Worm (Caenorhabditis elegans) whole organism, young adult: ENCODE measurements around the gene F25B4.4.
A peak's percentile ranks its signal among the peaks of the same experiment; 100 is the strongest.

Experiments used
- B0019.2 ChIP-seq: fragments of 200-800 bp; sonication (Bioruptor generic); conservative IDR thresholded peaks from 2 replicates; pipeline ENCODE4 v1.3.6; 2022; ENCODE audit warnings: missing genetic modification reagents, missing genetic modification characterization, missing compliant biosample characterization
- C17E4.6 ChIP-seq: fragments of 200-800 bp; sonication (Bioruptor generic); IDR thresholded peaks from 2 replicates; pipeline ENCODE4 v1.3.6; 2022; ENCODE audit warnings: missing genetic modification reagents, missing genetic modification characterization, missing compliant biosample characterization
- D2030.7 ChIP-seq: fragments of 200-800 bp; sonication (Bioruptor generic); IDR thresholded peaks from 2 replicates; pipeline ENCODE4 v1.3.6; 2022; ENCODE audit warnings: missing genetic modification reagents, missing genetic modification characterization, missing compliant biosample characterization
- F22D6.2 ChIP-seq: sonication (generic microtip); optimal IDR thresholded peaks from 2 replicates; lab custom pipeline; 2016; ENCODE audit warnings: mild to moderate bottlenecking, missing genetic modification characterization, missing compliant biosample characterization
- F37B4.10 ChIP-seq: fragments of 200-800 bp; sonication (Bioruptor generic); IDR thresholded peaks from 2 replicates; pipeline ENCODE4 v1.3.6; 2022; ENCODE audit warnings: missing genetic modification characterization, missing compliant biosample characterization
- F49E8.2 ChIP-seq: sonication (generic microtip); optimal IDR thresholded peaks from 3 replicates; lab custom pipeline; 2017; ENCODE audit warnings: missing genetic modification characterization, mild to moderate bottlenecking, missing compliant biosample characterization, antibody characterized with exemption, moderate library complexity; ENCODE audit not compliant: insufficient read depth
- F57C9.4 ChIP-seq: sonication (generic microtip); optimal IDR thresholded peaks from 2 replicates; lab custom pipeline; 2017; ENCODE audit warnings: mild to moderate bottlenecking, missing genetic modification characterization, missing compliant biosample characterization
- K11D2.4 ChIP-seq: fragments of 200-800 bp; sonication (Bioruptor generic); IDR thresholded peaks from 2 replicates; pipeline ENCODE4 v1.3.6; 2022; ENCODE audit warnings: missing genetic modification reagents, missing genetic modification characterization, missing compliant biosample characterization
- T07F8.4 ChIP-seq: sonication (generic microtip); optimal IDR thresholded peaks from 2 replicates; lab custom pipeline; 2016; ENCODE audit warnings: mild to moderate bottlenecking, missing genetic modification characterization, moderate library complexity, missing compliant biosample characterization
- Y53G8AR.9 ChIP-seq: fragments of 200-800 bp; sonication (Bioruptor generic); conservative IDR thresholded peaks from 2 replicates; pipeline ENCODE4 v1.3.6; 2022; ENCODE audit warnings: missing genetic modification reagents, missing genetic modification characterization, missing compliant biosample characterization
- ZK185.1 ChIP-seq: sonication (generic microtip); optimal IDR thresholded peaks from 2 replicates; lab custom pipeline; 2016; ENCODE audit warnings: mild to moderate bottlenecking, missing genetic modification characterization, missing compliant biosample characterization; ENCODE audit not compliant: poor library complexity, severe bottlenecking
- akir-1 ChIP-seq: fragments of 200-800 bp; sonication (Bioruptor generic); optimal IDR thresholded peaks from 2 replicates; lab custom pipeline; 2018; ENCODE audit warnings: mild to moderate bottlenecking, missing genetic modification characterization, moderate library complexity, missing compliant biosample characterization
- ama-1 ChIP-seq, 3 experiments: fragments of 150-350 bp in 1 of 3; sonication (generic microtip) in 2 of 3; optimal IDR thresholded peaks; 2 replicates each; lab custom pipeline; 2014 to 2018; ENCODE audit warnings: missing biosample characterization in 2 of 3, missing genetic modification characterization in 2 of 3, missing genetic modification reagents in 2 of 3
- aptf-3 ChIP-seq: fragments of 200-800 bp; sonication (Bioruptor generic); IDR thresholded peaks from 2 replicates; pipeline ENCODE4 v1.3.6; 2022; ENCODE audit warnings: missing genetic modification characterization, missing compliant biosample characterization
- atf-7 ChIP-seq: sonication (generic microtip); optimal IDR thresholded peaks from 2 replicates; lab custom pipeline; 2017; ENCODE audit warnings: mild to moderate bottlenecking, missing genetic modification characterization, missing compliant biosample characterization
- athp-1 ChIP-seq: sonication (generic microtip); optimal IDR thresholded peaks from 2 replicates; lab custom pipeline; 2017; ENCODE audit warnings: mild to moderate bottlenecking, missing genetic modification characterization, missing compliant biosample characterization
- attf-6 ChIP-seq: fragments of 200-800 bp; sonication (Bioruptor generic); IDR thresholded peaks from 2 replicates; pipeline ENCODE4 v1.3.6; 2022; ENCODE audit warnings: missing genetic modification reagents, missing genetic modification characterization, missing compliant biosample characterization
- ceh-27 ChIP-seq: fragments of 200-800 bp; sonication (Bioruptor generic); optimal IDR thresholded peaks from 2 replicates; lab custom pipeline; 2018; ENCODE audit warnings: mild to moderate bottlenecking, missing genetic modification characterization, moderate library complexity, missing compliant biosample characterization
- egrh-3 ChIP-seq: fragments of 200-800 bp; sonication (Bioruptor generic); IDR thresholded peaks from 2 replicates; pipeline ENCODE4 v1.3.6; 2022; ENCODE audit warnings: missing genetic modification reagents, missing genetic modification characterization, missing compliant biosample characterization
- ets-4 ChIP-seq: fragments of 200-800 bp; sonication (Bioruptor generic); optimal IDR thresholded peaks from 2 replicates; lab custom pipeline; 2018; ENCODE audit warnings: mild to moderate bottlenecking, missing genetic modification characterization, missing compliant biosample characterization
- gei-17 ChIP-seq: fragments of 200-800 bp; sonication (Bioruptor generic); optimal IDR thresholded peaks from 2 replicates; lab custom pipeline; 2018; ENCODE audit warnings: mild to moderate bottlenecking, missing genetic modification characterization, missing compliant biosample characterization
- hmg-20 ChIP-seq: fragments of 200-800 bp; sonication (Bioruptor generic); IDR thresholded peaks from 2 replicates; pipeline ENCODE4 v1.3.6; 2022; ENCODE audit warnings: missing genetic modification reagents, missing genetic modification characterization, missing compliant biosample characterization
- hsf-1 ChIP-seq: fragments of 200-800 bp; sonication (Bioruptor generic); IDR thresholded peaks from 2 replicates; pipeline ENCODE4 v1.3.6; 2022; ENCODE audit warnings: missing genetic modification reagents, missing genetic modification characterization, missing compliant biosample characterization
- let-607 ChIP-seq, 2 experiments: fragments of 200-800 bp in 1 of 2; sonication (Bioruptor generic) in 1 of 2; sonication (generic microtip) in 1 of 2; optimal IDR thresholded peaks; 2 replicates each; lab custom pipeline; 2016 to 2018; ENCODE audit warnings: mild to moderate bottlenecking in 2 of 2, missing compliant biosample characterization in 2 of 2, missing genetic modification characterization in 2 of 2, moderate library complexity in 2 of 2, missing genotype in 1 of 2
- mxl-1 ChIP-seq: sonication (generic microtip); optimal IDR thresholded peaks from 2 replicates; lab custom pipeline; 2016; ENCODE audit warnings: missing genetic modification characterization, missing compliant biosample characterization
- nhr-80 ChIP-seq: sonication (generic microtip); optimal IDR thresholded peaks from 2 replicates; lab custom pipeline; 2016; ENCODE audit warnings: missing genetic modification characterization, missing compliant biosample characterization
- pha-4 ChIP-seq: fragments of 150-350 bp; sonication (generic microtip); optimal IDR thresholded peaks from 2 replicates; lab custom pipeline; 2014; ENCODE audit warnings: missing biosample characterization, missing genetic modification reagents, missing genetic modification characterization
- rcor-1 ChIP-seq: fragments of 200-800 bp; sonication (Bioruptor generic); IDR thresholded peaks from 2 replicates; pipeline ENCODE4 v1.3.6; 2022; ENCODE audit warnings: missing genetic modification reagents, missing genetic modification characterization, missing compliant biosample characterization
- repo-1 ChIP-seq: sonication (generic microtip); optimal IDR thresholded peaks from 2 replicates; lab custom pipeline; 2017; ENCODE audit warnings: mild to moderate bottlenecking, missing genetic modification characterization, missing compliant biosample characterization
- rpc-1 ChIP-seq, 2 experiments: fragments of 150-350 bp in 1 of 2; sonication (generic microtip) in 1 of 2; optimal IDR thresholded peaks; 2 replicates each; lab custom pipeline; 2014 to 2018; ENCODE audit warnings: missing biosample characterization in 1 of 2, missing genetic modification characterization in 1 of 2, missing genetic modification reagents in 1 of 2, missing genotype in 1 of 2
- somi-1 ChIP-seq: fragments of 200-800 bp; sonication (Bioruptor generic); optimal IDR thresholded peaks from 2 replicates; lab custom pipeline; 2018; ENCODE audit warnings: mild to moderate bottlenecking, missing genetic modification characterization, missing compliant biosample characterization
- sptf-2 ChIP-seq: fragments of 200-800 bp; sonication (Bioruptor generic); optimal IDR thresholded peaks from 2 replicates; lab custom pipeline; 2018; ENCODE audit warnings: mild to moderate bottlenecking, missing genetic modification characterization, missing compliant biosample characterization
- tbx-9 ChIP-seq: sonication (generic microtip); optimal IDR thresholded peaks from 2 replicates; lab custom pipeline; 2016; ENCODE audit warnings: borderline replicate concordance, missing genetic modification characterization, inconsistent platforms, missing compliant biosample characterization
- ztf-18 ChIP-seq: sonication (generic microtip); optimal IDR thresholded peaks from 2 replicates; lab custom pipeline; 2016; ENCODE audit warnings: missing genotype, mild to moderate bottlenecking, missing genetic modification characterization, missing compliant biosample characterization
- ztf-25 ChIP-seq: fragments of 200-800 bp; sonication (Bioruptor generic); IDR thresholded peaks from 2 replicates; pipeline ENCODE4 v1.3.6; 2022; ENCODE audit warnings: missing genetic modification reagents, missing genetic modification characterization, missing compliant biosample characterization
- ztf-26 ChIP-seq: sonication (generic microtip); optimal IDR thresholded peaks from 2 replicates; lab custom pipeline; 2017; ENCODE audit warnings: missing genetic modification characterization, missing compliant biosample characterization

Gene F25B4.4

ce11 chrV:5691665-5692407 lies 7.2 kb downstream of the F25B4.4 start, which contains the start of gene F25B4.8:
TSS of gene F25B4.8 (minus strand) at chrV:5691715.
- no peak for TF ChIP-seq C17E4.6
- no peak for TF ChIP-seq F57C9.4 (tag; lab: Kevin White, UChicago)
- TF ChIP-seq ZK185.1 (tag; lab: Kevin White, UChicago), result no peak
- TF ChIP-seq let-607 (tag; optimal IDR thresholded peaks at IDR 0.05; lab: Kevin White, UChicago), result no peak
- no peak for TF ChIP-seq egrh-3 (GFP tag; lab: Robert Waterston, UW)
- no peak for TF ChIP-seq T07F8.4 (tag; lab: Kevin White, UChicago)

- TF ChIP-seq nhr-80 (tag; lab: Kevin White, UChicago) (no peak), ceh-27 (GFP tag; lab: Kevin White, UChicago) (no peak), tbx-9 (no peak), B0019.2 (GFP tag; lab: Robert Waterston, UW) (no peak), hmg-20 (GFP tag; lab: Robert Waterston, UW) (no peak), ztf-18 (tag; lab: Kevin White, UChicago) (no peak), gei-17 (GFP tag; lab: Kevin White, UChicago) (no peak)
Measured at ce11 chrV:5693595-5693994, 8.9 kb downstream of the F25B4.4 start.

ce11 chrV:5695635-5696034 lies 11.0 kb downstream of the F25B4.4 start:
- no peak for TF ChIP-seq F57C9.4 (tag; lab: Kevin White, UChicago)
- TF ChIP-seq ztf-26 (tag; lab: Kevin White, UChicago), result peak; percentile 13
- TF ChIP-seq atf-7 (tag; lab: Kevin White, UChicago), result no peak
- peak; percentile 23 for TF ChIP-seq nhr-80 (tag; lab: Kevin White, UChicago)
- TF ChIP-seq akir-1, result no peak
- TF ChIP-seq D2030.7, result no peak
- no peak for TF ChIP-seq pha-4 (tag; lab: Kevin White, UChicago)
- no peak for TF ChIP-seq athp-1 (tag; lab: Kevin White, UChicago)
- no peak for TF ChIP-seq rpc-1 (optimal IDR thresholded peaks at IDR 0.05; lab: Kevin White, UChicago)
- no peak for TF ChIP-seq rpc-1 (tag; optimal IDR thresholded peaks at IDR 0.05; lab: Kevin White, UChicago)
- no peak for TF ChIP-seq attf-6
- TF ChIP-seq F49E8.2 (tag; lab: Kevin White, UChicago), result no peak
- TF ChIP-seq, all 124 proteins: peak for 2

ce11 chrV:5696177-5696576 lies 11.5 kb downstream of the F25B4.4 start:
- no peak for TF ChIP-seq F37B4.10 (GFP tag; lab: Robert Waterston, UW)

ce11 chrV:5697581-5697980 lies 12.9 kb downstream of the F25B4.4 start:
- TF ChIP-seq K11D2.4 (GFP tag; lab: Robert Waterston, UW) (no peak), somi-1 (GFP tag; lab: Kevin White, UChicago) (peak; percentile 57)

ce11 chrV:5699835-5700441 lies 15.3 kb downstream of the F25B4.4 start, which contains the start of gene clec-1:
TSS of gene clec-1 (plus strand) at chrV:5700154.
- TF ChIP-seq F22D6.2 (tag; lab: Kevin White, UChicago) (no peak), Y53G8AR.9 (GFP tag; lab: Robert Waterston, UW) (no peak), egrh-3 (GFP tag; lab: Robert Waterston, UW) (no peak), mxl-1 (tag; lab: Kevin White, UChicago) (no peak), ama-1 (optimal IDR thresholded peaks at IDR 0.05; lab: Kevin White, UChicago) (peak; percentile 45), ama-1 (GFP tag; optimal IDR thresholded peaks at IDR 0.05; lab: Kevin White, UChicago) (no peak), sptf-2 (GFP tag; lab: Kevin White, UChicago) (no peak), rcor-1 (GFP tag; lab: Robert Waterston, UW) (no peak), ets-4 (GFP tag; lab: Kevin White, UChicago) (no peak), aptf-3 (GFP tag; lab: Robert Waterston, UW) (0 out of 2 replicates have a peak, but pooled peaks have one; percentile 17), hsf-1 (GFP tag; lab: Robert Waterston, UW) (no peak), repo-1 (tag; lab: Kevin White, UChicago) (no peak), ztf-25 (no peak)
